Worm (Caenorhabditis elegans) whole organism, L4/young adult: ENCODE data around the gene mrps-10.

Experiments
- dao-5 ChIP-seq: sonication (generic microtip); optimal IDR thresholded peaks from 2 replicates; lab custom pipeline; 2016; ENCODE audit warnings: missing genotype, missing genetic modification characterization, moderate library complexity, missing compliant biosample characterization
- him-1 ChIP-seq: sonication (generic microtip); optimal IDR thresholded peaks from 2 replicates; lab custom pipeline; 2016; ENCODE audit warnings: missing genotype, missing genetic modification reagents, missing genetic modification characterization, missing compliant biosample characterization

DNA sequence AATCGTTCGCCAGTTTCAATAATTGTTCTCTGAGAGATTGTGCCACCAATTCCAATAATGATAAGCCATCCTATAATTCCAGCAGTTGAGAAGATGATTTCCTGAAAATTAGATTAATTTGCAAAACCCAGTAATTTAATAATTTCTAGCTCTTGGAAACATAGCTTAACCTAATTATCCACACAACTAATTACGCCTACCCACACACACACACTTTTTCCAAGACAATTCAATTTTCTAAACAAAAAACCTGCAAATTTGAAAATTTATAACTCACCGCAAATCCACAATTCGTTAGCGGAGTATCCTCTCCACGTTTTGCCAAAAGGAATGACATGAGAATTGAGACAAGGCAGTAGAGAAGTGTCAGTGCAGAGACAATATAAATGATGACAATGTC is 9.9 kb upstream of the mrps-10 start:
- no peak for TF ChIP-seq dao-5
- TF ChIP-seq him-1 (tag; lab: Kevin White, UChicago) = no peak
